Fruit fly (Drosophila melanogaster) whole organism, embryonic: Measurements from ENCODE around the gene ND-B17.

Experiments used
- Ada2b ChIP-seq: fragments of 200-800 bp; sonication (Bioruptor generic); IDR thresholded peaks from 2 replicates; pipeline ENCODE4 v1.3.6; 2022; ENCODE audit warnings: missing biosample characterization, missing genetic modification characterization
- B-H1 ChIP-seq: fragments of 200-800 bp; sonication (Bioruptor generic); IDR thresholded peaks from 3 replicates; pipeline ENCODE4 v1.3.6; 2022; ENCODE audit warnings: missing biosample characterization, missing genetic modification characterization
- BEAF-32 ChIP-seq: fragments of 200-800 bp; sonication (Bioruptor generic); optimal IDR thresholded peaks from 3 replicates; lab custom pipeline; 2017; ENCODE audit warnings: missing biosample characterization, missing genetic modification characterization, mild to moderate bottlenecking, moderate library complexity, missing genetic modification reagents
- CG12104 ChIP-seq: fragments of 200-800 bp; sonication (Bioruptor generic); optimal IDR thresholded peaks from 3 replicates; lab custom pipeline; 2016; ENCODE audit warnings: missing biosample characterization, missing genetic modification characterization
- CG12236 ChIP-seq: fragments of 200-800 bp; sonication (Bioruptor generic); optimal IDR thresholded peaks from 2 replicates; lab custom pipeline; 2016; ENCODE audit warnings: missing biosample characterization, missing genetic modification characterization
- CG13424 ChIP-seq: fragments of 200-800 bp; sonication (Bioruptor generic); optimal IDR thresholded peaks from 2 replicates; lab custom pipeline; 2019; ENCODE audit warnings: missing biosample characterization, mild to moderate bottlenecking, missing genetic modification characterization, moderate library complexity
- CG15601 ChIP-seq: fragments of 200-800 bp; sonication (Bioruptor generic); optimal IDR thresholded peaks from 3 replicates; lab custom pipeline; 2019; ENCODE audit warnings: missing biosample characterization, mild to moderate bottlenecking, missing genetic modification characterization, moderate library complexity
- CG16815 ChIP-seq: fragments of 200-800 bp; sonication (Bioruptor generic); optimal IDR thresholded peaks from 3 replicates; lab custom pipeline; 2017; ENCODE audit warnings: missing biosample characterization, mild to moderate bottlenecking, missing genetic modification characterization
- CG17186 ChIP-seq: fragments of 200-800 bp; sonication (Bioruptor generic); optimal IDR thresholded peaks from 3 replicates; lab custom pipeline; 2017; ENCODE audit warnings: missing biosample characterization, missing genetic modification reagents, missing genetic modification characterization
- CG17359 ChIP-seq: fragments of 200-800 bp; sonication (Bioruptor generic); optimal IDR thresholded peaks from 3 replicates; lab custom pipeline; 2018; ENCODE audit warnings: missing biosample characterization, mild to moderate bottlenecking, missing genetic modification characterization, moderate library complexity
- CG17361 ChIP-seq: fragments of 200-800 bp; sonication (Bioruptor generic); IDR thresholded peaks from 3 replicates; pipeline ENCODE4 v1.3.6; 2022; ENCODE audit warnings: missing biosample characterization, missing genetic modification characterization
- CG18262 ChIP-seq: fragments of 200-800 bp; optimal IDR thresholded peaks from 3 replicates; lab custom pipeline; 2019; ENCODE audit warnings: missing biosample characterization, mild to moderate bottlenecking, missing genetic modification characterization, moderate library complexity
- CG2116 ChIP-seq: fragments of 200-800 bp; sonication (Bioruptor generic); optimal IDR thresholded peaks from 3 replicates; lab custom pipeline; 2018; ENCODE audit warnings: missing biosample characterization, mild to moderate bottlenecking, missing genetic modification characterization
- CG30020 ChIP-seq: fragments of 200-800 bp; optimal IDR thresholded peaks from 2 replicates; lab custom pipeline; 2019; ENCODE audit warnings: missing biosample characterization, mild to moderate bottlenecking, missing genetic modification characterization, moderate library complexity
- CG3847 ChIP-seq: fragments of 200-800 bp; sonication (Bioruptor generic); IDR thresholded peaks from 2 replicates; pipeline ENCODE4 v1.3.6; 2022; ENCODE audit warnings: missing biosample characterization, missing genetic modification characterization
- CG7556 ChIP-seq: fragments of 200-800 bp; sonication (Bioruptor generic); optimal IDR thresholded peaks from 2 replicates; lab custom pipeline; 2017; ENCODE audit warnings: missing biosample characterization, mild to moderate bottlenecking, missing genetic modification characterization
- CG9437 ChIP-seq: fragments of 200-800 bp; sonication (Bioruptor generic); optimal IDR thresholded peaks from 2 replicates; lab custom pipeline; 2018; ENCODE audit warnings: missing biosample characterization, mild to moderate bottlenecking, missing genetic modification characterization
- CTCF ChIP-seq: fragments of 200-800 bp; sonication (Bioruptor generic); optimal IDR thresholded peaks from 2 replicates; lab custom pipeline; 2017; ENCODE audit warnings: missing biosample characterization, mild to moderate bottlenecking, missing genetic modification characterization, moderate library complexity
- Dek ChIP-seq: fragments of 200-800 bp; sonication (Bioruptor generic); optimal IDR thresholded peaks from 3 replicates; lab custom pipeline; 2019; ENCODE audit warnings: missing biosample characterization, mild to moderate bottlenecking, missing genetic modification characterization, moderate library complexity
- Elba2 ChIP-seq: fragments of 200-800 bp; sonication (Bioruptor generic); optimal IDR thresholded peaks from 3 replicates; lab custom pipeline; 2016; ENCODE audit warnings: missing biosample characterization, missing genetic modification characterization
- Fer3 ChIP-seq: fragments of 200-800 bp; sonication (Bioruptor generic); optimal IDR thresholded peaks from 2 replicates; lab custom pipeline; 2018; ENCODE audit warnings: missing biosample characterization, mild to moderate bottlenecking, missing genetic modification characterization, moderate library complexity
- Gsc ChIP-seq: fragments of 200-800 bp; sonication (Bioruptor generic); IDR thresholded peaks from 2 replicates; pipeline ENCODE4 v1.3.6; 2022; ENCODE audit warnings: missing biosample characterization, missing genetic modification characterization
- Gug ChIP-seq: fragments of 200-800 bp; sonication (Bioruptor generic); IDR thresholded peaks from 4 replicates; pipeline ENCODE4 v1.3.6; 2022; ENCODE audit warnings: missing biosample characterization, missing genetic modification characterization
- HLH4C ChIP-seq: fragments of 200-800 bp; sonication (Bioruptor generic); IDR thresholded peaks from 3 replicates; pipeline ENCODE4 v1.3.6; 2022; ENCODE audit warnings: missing biosample characterization, missing genetic modification characterization; ENCODE audit not compliant: partially characterized antibody
- HLH54F ChIP-seq: fragments of 200-800 bp; sonication (Bioruptor generic); optimal IDR thresholded peaks from 3 replicates; lab custom pipeline; 2016; ENCODE audit warnings: missing biosample characterization, missing genetic modification characterization
- Max ChIP-seq: fragments of 200-800 bp; sonication (Bioruptor generic); optimal IDR thresholded peaks from 2 replicates; lab custom pipeline; 2016; ENCODE audit warnings: missing biosample characterization, mild to moderate bottlenecking, missing genetic modification characterization
- Mrtf ChIP-seq: fragments of 200-800 bp; sonication (Bioruptor generic); IDR thresholded peaks from 3 replicates; pipeline ENCODE4 v1.3.6; 2022; ENCODE audit warnings: missing biosample characterization, missing genetic modification characterization
- Opbp ChIP-seq: fragments of 200-800 bp; sonication (Bioruptor generic); IDR thresholded peaks from 3 replicates; pipeline ENCODE4 v1.3.6; 2022; ENCODE audit warnings: missing biosample characterization, missing genetic modification characterization; ENCODE audit not compliant: partially characterized antibody
- Ptx1 ChIP-seq: fragments of 200-800 bp; sonication (Bioruptor generic); IDR thresholded peaks from 2 replicates; pipeline ENCODE4 v1.3.6; 2022; ENCODE audit warnings: missing biosample characterization, missing genetic modification characterization
- Rfx ChIP-seq: fragments of 200-800 bp; sonication (Bioruptor generic); IDR thresholded peaks from 2 replicates; pipeline ENCODE4 v1.3.6; 2022; ENCODE audit warnings: missing biosample characterization, missing genetic modification characterization
- Sin3A ChIP-seq: fragments of >200 bp; optimal IDR thresholded peaks from 2 replicates; lab custom pipeline; 2018
- Usf ChIP-seq: fragments of 200-800 bp; sonication (Bioruptor generic); optimal IDR thresholded peaks from 2 replicates; lab custom pipeline; 2017; ENCODE audit warnings: missing genotype, missing biosample characterization, missing genetic modification characterization
- ash1 ChIP-seq: fragments of 200-800 bp; sonication (Bioruptor generic); optimal IDR thresholded peaks from 2 replicates; lab custom pipeline; 2018; ENCODE audit warnings: missing biosample characterization, mild to moderate bottlenecking, missing genetic modification characterization
- cato ChIP-seq: fragments of 200-800 bp; sonication (Bioruptor generic); optimal IDR thresholded peaks from 2 replicates; lab custom pipeline; 2016; ENCODE audit warnings: missing biosample characterization, missing genetic modification characterization, borderline replicate concordance
- dmrt11E ChIP-seq: fragments of 200-800 bp; sonication (Bioruptor generic); optimal IDR thresholded peaks from 3 replicates; lab custom pipeline; 2018; ENCODE audit warnings: missing biosample characterization, mild to moderate bottlenecking, missing genetic modification characterization, moderate library complexity
- gsb ChIP-seq: fragments of 200-800 bp; sonication (Bioruptor generic); IDR thresholded peaks from 2 replicates; pipeline ENCODE4 v1.3.6; 2022; ENCODE audit warnings: missing biosample characterization, missing genetic modification characterization
- gsb-n ChIP-seq: fragments of 200-800 bp; sonication (Bioruptor generic); optimal IDR thresholded peaks from 3 replicates; lab custom pipeline; 2018; ENCODE audit warnings: missing biosample characterization, mild to moderate bottlenecking, missing genetic modification characterization
- insv ChIP-seq, 2 experiments: fragments of 200-800 bp; sonication (Bioruptor generic); optimal IDR thresholded peaks; 3 replicates each; lab custom pipeline; 2016 to 2018; ENCODE audit warnings: missing biosample characterization in 2 of 2, missing genetic modification characterization in 2 of 2
- kni ChIP-seq: fragments of 200-800 bp; sonication (Bioruptor generic); optimal IDR thresholded peaks from 3 replicates; lab custom pipeline; 2017; ENCODE audit warnings: mild to moderate bottlenecking, missing biosample characterization, missing genetic modification reagents, missing genetic modification characterization
- lab ChIP-seq: fragments of 200-800 bp; sonication (Bioruptor generic); optimal IDR thresholded peaks from 3 replicates; lab custom pipeline; 2017; ENCODE audit warnings: missing biosample characterization, missing genetic modification characterization, mild to moderate bottlenecking, moderate library complexity, missing genetic modification reagents
- luna ChIP-seq: fragments of 200-800 bp; sonication (Bioruptor generic); optimal IDR thresholded peaks from 2 replicates; lab custom pipeline; 2016; ENCODE audit warnings: missing biosample characterization, missing genetic modification characterization
- onecut ChIP-seq: fragments of 200-800 bp; sonication (Bioruptor generic); IDR thresholded peaks from 2 replicates; pipeline ENCODE4 v1.3.6; 2022; ENCODE audit warnings: missing biosample characterization, missing genetic modification characterization
- otp ChIP-seq: fragments of 200-800 bp; sonication (Bioruptor generic); IDR thresholded peaks from 3 replicates; pipeline ENCODE4, ENCODE4 v1.3.6; 2022; ENCODE audit warnings: missing biosample characterization, missing genetic modification characterization
- pb ChIP-seq: fragments of 200-800 bp; sonication (Bioruptor generic); optimal IDR thresholded peaks from 3 replicates; lab custom pipeline; 2016; ENCODE audit warnings: missing biosample characterization, missing genetic modification characterization
- phol ChIP-seq: fragments of 200-800 bp; sonication (Bioruptor generic); optimal IDR thresholded peaks from 3 replicates; lab custom pipeline; 2018; ENCODE audit warnings: missing biosample characterization, mild to moderate bottlenecking, missing genetic modification characterization, moderate library complexity
- pita ChIP-seq: fragments of 200-800 bp; sonication (Bioruptor generic); optimal IDR thresholded peaks from 2 replicates; lab custom pipeline; 2017; ENCODE audit warnings: missing biosample characterization, mild to moderate bottlenecking, missing genetic modification characterization
- psq ChIP-seq: fragments of 200-800 bp; sonication (Bioruptor generic); optimal IDR thresholded peaks from 2 replicates; lab custom pipeline; 2017; ENCODE audit warnings: missing biosample characterization, missing genetic modification characterization
- sens ChIP-seq: fragments of 200-800 bp; sonication (Bioruptor generic); peaks from one replicate; lab custom pipeline; 2016; ENCODE audit warnings: missing biosample characterization, missing genetic modification characterization
- slbo ChIP-seq: fragments of 200-800 bp; sonication (Bioruptor generic); IDR thresholded peaks from 2 replicates; pipeline ENCODE4 v1.3.6; 2022; ENCODE audit warnings: missing biosample characterization, missing genetic modification characterization
- stwl ChIP-seq: fragments of 200-800 bp; sonication (Bioruptor generic); optimal IDR thresholded peaks from 3 replicates; lab custom pipeline; 2018; ENCODE audit warnings: missing biosample characterization, mild to moderate bottlenecking, missing genetic modification characterization, moderate library complexity
- trem ChIP-seq: fragments of 200-800 bp; optimal IDR thresholded peaks from 3 replicates; lab custom pipeline; 2019; ENCODE audit warnings: missing biosample characterization, mild to moderate bottlenecking, missing genetic modification characterization, moderate library complexity
- yki ChIP-seq: fragments of >200 bp; optimal IDR thresholded peaks from 3 replicates; lab custom pipeline; 2018
- zen2 ChIP-seq: fragments of 200-800 bp; sonication (Bioruptor generic); IDR thresholded peaks from 3 replicates; pipeline ENCODE4 v1.3.6; 2022; ENCODE audit warnings: missing biosample characterization, missing genetic modification characterization; ENCODE audit not compliant: partially characterized antibody
- zfh2 ChIP-seq: fragments of 200-800 bp; sonication (Bioruptor generic); optimal IDR thresholded peaks from 2 replicates; lab custom pipeline; 2016; ENCODE audit warnings: missing biosample characterization, missing genetic modification characterization

Gene ND-B17

DNA sequence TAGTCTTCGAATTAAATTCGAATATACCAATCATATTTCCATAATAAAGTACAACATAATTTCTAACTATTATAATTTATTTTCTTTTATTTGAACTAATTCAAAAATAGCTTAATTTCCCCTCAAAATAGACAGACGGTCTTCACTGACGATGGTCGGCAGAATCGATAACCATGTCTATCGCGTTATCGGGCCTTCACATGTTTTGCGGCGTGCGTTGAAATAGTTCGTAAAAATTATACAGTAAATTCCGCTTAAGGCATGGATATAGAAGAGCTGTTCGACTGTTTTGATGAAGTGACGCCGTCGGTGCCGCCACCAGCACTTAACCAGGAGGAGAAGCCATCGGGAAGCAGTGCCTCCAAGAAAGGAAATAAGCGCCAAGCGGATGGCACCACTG lies 1.2 kb upstream of the ND-B17 start, which contains the start of gene Mtr4 (continued):
- TF ChIP-seq CG15601 (tag; lab: Kevin White, UChicago): no peak
- TF ChIP-seq CG9437: no peak
- peak; percentile 24 for TF ChIP-seq CG2116 (GFP tag; lab: Kevin White, UChicago)
- no peak for TF ChIP-seq otp (GFP tag; lab: Robert Waterston, UW)
- TF ChIP-seq gsb-n (tag; lab: Kevin White, UChicago): no peak
- TF ChIP-seq trem (tag; lab: Kevin White, UChicago): peak; percentile 3
- no peak for TF ChIP-seq pita
- TF ChIP-seq Elba2: no peak
- TF ChIP-seq CG17186 (GFP tag; lab: Kevin White, UChicago): peak; percentile 2
- no peak for TF ChIP-seq CG12236 (GFP tag; lab: Kevin White, UChicago)
- TF ChIP-seq Dek (tag; lab: Kevin White, UChicago): no peak
- peak; percentile 11 for TF ChIP-seq Sin3A (lab: Kevin White, UChicago)
- TF ChIP-seq Fer3 (tag; lab: Kevin White, UChicago): no peak
- no peak for TF ChIP-seq Ada2b (GFP tag; lab: Robert Waterston, UW)
- TF ChIP-seq CG30020 (tag; lab: Kevin White, UChicago): peak; percentile 11
- no peak for TF ChIP-seq gsb (GFP tag; lab: Robert Waterston, UW)
- no peak for TF ChIP-seq CTCF (GFP tag; lab: Kevin White, UChicago)
- TF ChIP-seq lab (GFP tag; lab: Kevin White, UChicago): no peak
- no peak for TF ChIP-seq Usf
- TF ChIP-seq kni (GFP tag; lab: Kevin White, UChicago): no peak
- TF ChIP-seq stwl (tag; lab: Kevin White, UChicago): peak; percentile 10
- TF ChIP-seq zfh2: no peak
- TF ChIP-seq sens (GFP tag; lab: Kevin White, UChicago): peak; percentile 33
- TF ChIP-seq pb (GFP tag; lab: Kevin White, UChicago): no peak
- TF ChIP-seq phol: no peak
- no peak for TF ChIP-seq onecut
- no peak for TF ChIP-seq CG17361 (GFP tag; lab: Robert Waterston, UW)
- no peak for TF ChIP-seq CG7556 (GFP tag; lab: Kevin White, UChicago)
- TF ChIP-seq CG13424 (tag; lab: Kevin White, UChicago): no peak
- no peak for TF ChIP-seq CG16815 (GFP tag; lab: Kevin White, UChicago)
- no peak for TF ChIP-seq luna (GFP tag; lab: Kevin White, UChicago)
- no peak for TF ChIP-seq Max
- no peak for TF ChIP-seq yki (lab: Kevin White, UChicago)
- no peak for TF ChIP-seq CG3847 (GFP tag; lab: Robert Waterston, UW)
- no peak for TF ChIP-seq Gsc
- TF ChIP-seq BEAF-32 (GFP tag; lab: Kevin White, UChicago): peak; percentile 16
- TF ChIP-seq CG12104: no peak
- TF ChIP-seq CG17359: no peak
- TF ChIP-seq insv (GFP tag; optimal IDR thresholded peaks at IDR 0.05; lab: Kevin White, UChicago): no peak
- no peak for TF ChIP-seq Mrtf
- no peak for TF ChIP-seq Ptx1 (GFP tag; lab: Robert Waterston, UW)
- no peak for TF ChIP-seq Gug (GFP tag; lab: Robert Waterston, UW)
- TF ChIP-seq dmrt11E (tag; lab: Kevin White, UChicago): no peak
- TF ChIP-seq cato (GFP tag; lab: Kevin White, UChicago): no peak
- TF ChIP-seq zen2: no peak
- TF ChIP-seq Opbp (GFP tag; lab: Robert Waterston, UW): no peak
- peak; percentile 71 for TF ChIP-seq HLH4C (GFP tag; lab: Robert Waterston, UW)
- TF ChIP-seq psq: no peak
- no peak for TF ChIP-seq slbo
- no peak for TF ChIP-seq HLH54F
- no peak for TF ChIP-seq ash1 (GFP tag; lab: Kevin White, UChicago)
- no peak for TF ChIP-seq B-H1 (GFP tag; lab: Robert Waterston, UW)
- TF ChIP-seq CG18262 (tag; lab: Kevin White, UChicago): no peak
- TF ChIP-seq Rfx (GFP tag; lab: Robert Waterston, UW): no peak
